Worm (Caenorhabditis elegans) whole organism, L2 larva: ENCODE data around the gene H14A12.3.

Source experiments
- C34F6.9 ChIP-seq: fragments of 150-350 bp; optimal IDR thresholded peaks from 2 replicates; lab custom pipeline; 2014; ENCODE audit warnings: missing biosample characterization, missing genetic modification characterization
- F13H6.1 ChIP-seq: sonication (generic microtip); optimal IDR thresholded peaks from 2 replicates; lab custom pipeline; 2016; ENCODE audit warnings: missing genetic modification characterization, missing compliant biosample characterization
- R02D3.7 ChIP-seq: fragments of 150-350 bp; optimal IDR thresholded peaks from 2 replicates; lab custom pipeline; 2014; ENCODE audit warnings: missing biosample characterization, missing genetic modification characterization
- Y55F3AM.14 ChIP-seq: fragments of 200-800 bp; sonication (Bioruptor generic); optimal IDR thresholded peaks from 2 replicates; lab custom pipeline; 2018; ENCODE audit warnings: mild to moderate bottlenecking, missing genetic modification characterization, missing compliant biosample characterization
- ZK546.5 ChIP-seq: sonication (generic microtip); optimal IDR thresholded peaks from 2 replicates; lab custom pipeline; 2017; ENCODE audit warnings: missing biosample characterization, missing genetic modification characterization
- alr-1 ChIP-seq: fragments of 150-350 bp; optimal IDR thresholded peaks from 2 replicates; lab custom pipeline; 2014; ENCODE audit warnings: missing biosample characterization, missing genetic modification characterization
- aly-2 ChIP-seq: fragments of 150-350 bp; optimal IDR thresholded peaks from 2 replicates; lab custom pipeline; 2014; ENCODE audit warnings: missing biosample characterization, missing genetic modification characterization
- ama-1 ChIP-seq: fragments of 150-350 bp; optimal IDR thresholded peaks from 2 replicates; lab custom pipeline; 2018; ENCODE audit warnings: inconsistent platforms
- blmp-1 ChIP-seq: sonication (generic microtip); optimal IDR thresholded peaks from 2 replicates; lab custom pipeline; 2017; ENCODE audit warnings: missing genetic modification characterization, mild to moderate bottlenecking, missing compliant biosample characterization, antibody characterized with exemption, moderate library complexity; ENCODE audit not compliant: insufficient read depth
- ceh-16 ChIP-seq: fragments of 150-350 bp; optimal IDR thresholded peaks from 2 replicates; lab custom pipeline; 2014; ENCODE audit warnings: missing biosample characterization, missing genetic modification characterization
- ceh-82 ChIP-seq: fragments of 150-350 bp; optimal IDR thresholded peaks from 2 replicates; lab custom pipeline; 2014; ENCODE audit warnings: missing biosample characterization, missing genetic modification characterization
- crh-2 ChIP-seq: sonication (generic microtip); optimal IDR thresholded peaks from 2 replicates; lab custom pipeline; 2017; ENCODE audit warnings: missing biosample characterization, missing genetic modification characterization
- dmd-4 ChIP-seq: sonication (generic microtip); optimal IDR thresholded peaks from 2 replicates; lab custom pipeline; 2017; ENCODE audit warnings: missing biosample characterization, missing genetic modification characterization
- egl-27 ChIP-seq: sonication (generic microtip); optimal IDR thresholded peaks from 3 replicates; lab custom pipeline; 2017; ENCODE audit warnings: missing biosample characterization, missing genetic modification reagents, missing genetic modification characterization
- elt-1 ChIP-seq: fragments of 150-350 bp; optimal IDR thresholded peaks from 2 replicates; lab custom pipeline; 2014; ENCODE audit warnings: missing biosample characterization, missing genetic modification characterization
- elt-3 ChIP-seq: sonication (generic microtip); optimal IDR thresholded peaks from 2 replicates; lab custom pipeline; 2017; ENCODE audit warnings: missing biosample characterization, missing genetic modification characterization
- fos-1 ChIP-seq: fragments of 150-350 bp; optimal IDR thresholded peaks from 2 replicates; lab custom pipeline; 2014; ENCODE audit warnings: missing biosample characterization, missing genetic modification characterization
- gmeb-1 ChIP-seq: fragments of 150-350 bp; optimal IDR thresholded peaks from 2 replicates; lab custom pipeline; 2014; ENCODE audit warnings: missing biosample characterization, missing genetic modification characterization
- lin-11 ChIP-seq: fragments of 150-350 bp; sonication (generic microtip); optimal IDR thresholded peaks from 2 replicates; lab custom pipeline; 2014; ENCODE audit warnings: missing biosample characterization, missing genetic modification characterization, inconsistent platforms, mixed read lengths
- lin-13 ChIP-seq: fragments of 150-350 bp; optimal IDR thresholded peaks from 2 replicates; lab custom pipeline; 2014; ENCODE audit warnings: missing biosample characterization, missing genetic modification reagents, missing genetic modification characterization
- lin-39 ChIP-seq: fragments of 150-350 bp; optimal IDR thresholded peaks from 2 replicates; lab custom pipeline; 2014; ENCODE audit warnings: missing biosample characterization, missing genetic modification reagents, missing genetic modification characterization
- lsy-2 ChIP-seq, 2 experiments: fragments of 150-350 bp in 1 of 2; sonication (generic microtip) in 1 of 2; optimal IDR thresholded peaks; 2 replicates each; lab custom pipeline; 2014 to 2017; ENCODE audit warnings: missing biosample characterization in 2 of 2, missing genetic modification characterization in 2 of 2
- mab-5 ChIP-seq: fragments of 150-350 bp; optimal IDR thresholded peaks from 2 replicates; lab custom pipeline; 2014; ENCODE audit warnings: missing biosample characterization, missing genetic modification characterization
- mbf-1 ChIP-seq: sonication (generic microtip); optimal IDR thresholded peaks from 2 replicates; lab custom pipeline; 2017; ENCODE audit warnings: missing biosample characterization, missing genetic modification characterization
- mdl-1 ChIP-seq, 2 experiments: fragments of 150-350 bp in 1 of 2; sonication (generic microtip) in 1 of 2; optimal IDR thresholded peaks; 2 replicates each; lab custom pipeline; 2017; ENCODE audit warnings: missing biosample characterization in 2 of 2, missing genetic modification characterization in 2 of 2
- nhr-10 ChIP-seq: sonication (generic microtip); optimal IDR thresholded peaks from 2 replicates; lab custom pipeline; 2017; ENCODE audit warnings: missing biosample characterization, missing genetic modification characterization
- nhr-11 ChIP-seq: fragments of 150-350 bp; optimal IDR thresholded peaks from 2 replicates; lab custom pipeline; 2014; ENCODE audit warnings: missing biosample characterization, missing genetic modification characterization
- nhr-12 ChIP-seq: fragments of 150-350 bp; optimal IDR thresholded peaks from 2 replicates; lab custom pipeline; 2014; ENCODE audit warnings: missing biosample characterization, missing genetic modification characterization
- nhr-129 ChIP-seq: fragments of 150-350 bp; optimal IDR thresholded peaks from 2 replicates; lab custom pipeline; 2014; ENCODE audit warnings: missing biosample characterization, missing genetic modification characterization
- nhr-21 ChIP-seq: fragments of 150-350 bp; optimal IDR thresholded peaks from 2 replicates; lab custom pipeline; 2014; ENCODE audit warnings: missing biosample characterization, missing genetic modification characterization
- nhr-23 ChIP-seq: fragments of 150-350 bp; optimal IDR thresholded peaks from 2 replicates; lab custom pipeline; 2014; ENCODE audit warnings: missing biosample characterization, missing genetic modification reagents, missing genetic modification characterization
- nhr-237 ChIP-seq: fragments of 150-350 bp; optimal IDR thresholded peaks from 2 replicates; lab custom pipeline; 2014; ENCODE audit warnings: missing biosample characterization, missing genetic modification characterization
- nhr-25 ChIP-seq: fragments of 150-350 bp; sonication (generic microtip); optimal IDR thresholded peaks from 3 replicates; lab custom pipeline; 2014; ENCODE audit warnings: missing biosample characterization, missing genetic modification characterization
- nhr-6 ChIP-seq: fragments of 150-350 bp; optimal IDR thresholded peaks from 2 replicates; lab custom pipeline; 2014; ENCODE audit warnings: missing biosample characterization, missing genetic modification characterization
- nhr-77 ChIP-seq: fragments of 150-350 bp; optimal IDR thresholded peaks from 2 replicates; lab custom pipeline; 2014; ENCODE audit warnings: missing biosample characterization, missing genetic modification characterization
- peb-1 ChIP-seq: fragments of 150-350 bp; optimal IDR thresholded peaks from 2 replicates; lab custom pipeline; 2014; ENCODE audit warnings: missing biosample characterization, missing genetic modification characterization
- sem-4 ChIP-seq: fragments of 150-350 bp; optimal IDR thresholded peaks from 2 replicates; lab custom pipeline; 2014; ENCODE audit warnings: missing biosample characterization, missing genetic modification reagents, missing genetic modification characterization
- skn-1 ChIP-seq: sonication (generic microtip); optimal IDR thresholded peaks from 2 replicates; lab custom pipeline; 2017; ENCODE audit warnings: missing biosample characterization, missing genetic modification characterization
- sma-3 ChIP-seq: sonication (generic microtip); optimal IDR thresholded peaks from 2 replicates; lab custom pipeline; 2016; ENCODE audit warnings: missing genetic modification reagents, missing genetic modification characterization, missing compliant biosample characterization
- sma-9 ChIP-seq, 2 experiments: fragments of 150-350 bp in 1 of 2; sonication (generic microtip) in 1 of 2; optimal IDR thresholded peaks; 2 replicates each; lab custom pipeline; 2014 to 2016; ENCODE audit warnings: missing genetic modification characterization in 2 of 2, mild to moderate bottlenecking in 1 of 2, missing biosample characterization in 1 of 2, missing compliant biosample characterization in 1 of 2, missing genetic modification reagents in 1 of 2, moderate library complexity in 1 of 2
- snpc-4 ChIP-seq: fragments of 150-350 bp; optimal IDR thresholded peaks from 2 replicates; lab custom pipeline; 2014; ENCODE audit warnings: missing biosample characterization, missing genetic modification characterization
- unc-39 ChIP-seq: fragments of 150-350 bp; optimal IDR thresholded peaks from 2 replicates; lab custom pipeline; 2014; ENCODE audit warnings: missing biosample characterization, missing genetic modification characterization
- unc-55 ChIP-seq: fragments of 150-350 bp; sonication (generic microtip); optimal IDR thresholded peaks from 3 replicates; lab custom pipeline; 2014; ENCODE audit warnings: missing biosample characterization, missing genetic modification reagents, missing genetic modification characterization
- unc-62 ChIP-seq: fragments of 150-350 bp; optimal IDR thresholded peaks from 2 replicates; lab custom pipeline; 2014; ENCODE audit warnings: missing biosample characterization, missing genetic modification reagents, missing genetic modification characterization
- zag-1 ChIP-seq: fragments of 150-350 bp; optimal IDR thresholded peaks from 2 replicates; lab custom pipeline; 2014; ENCODE audit warnings: missing biosample characterization, missing genetic modification characterization
- ztf-1 ChIP-seq: fragments of 200-800 bp; sonication (Bioruptor generic); conservative IDR thresholded peaks from 2 replicates; pipeline ENCODE4 v1.3.6; 2022; ENCODE audit warnings: missing genetic modification characterization, missing compliant biosample characterization
- ztf-11 ChIP-seq: sonication (generic microtip); optimal IDR thresholded peaks from 2 replicates; lab custom pipeline; 2017; ENCODE audit warnings: missing biosample characterization, missing genetic modification characterization
- ztf-4 ChIP-seq: fragments of 150-350 bp; optimal IDR thresholded peaks from 2 replicates; lab custom pipeline; 2014; ENCODE audit warnings: missing biosample characterization, missing genetic modification characterization

The H14A12.3 gene

DNA sequence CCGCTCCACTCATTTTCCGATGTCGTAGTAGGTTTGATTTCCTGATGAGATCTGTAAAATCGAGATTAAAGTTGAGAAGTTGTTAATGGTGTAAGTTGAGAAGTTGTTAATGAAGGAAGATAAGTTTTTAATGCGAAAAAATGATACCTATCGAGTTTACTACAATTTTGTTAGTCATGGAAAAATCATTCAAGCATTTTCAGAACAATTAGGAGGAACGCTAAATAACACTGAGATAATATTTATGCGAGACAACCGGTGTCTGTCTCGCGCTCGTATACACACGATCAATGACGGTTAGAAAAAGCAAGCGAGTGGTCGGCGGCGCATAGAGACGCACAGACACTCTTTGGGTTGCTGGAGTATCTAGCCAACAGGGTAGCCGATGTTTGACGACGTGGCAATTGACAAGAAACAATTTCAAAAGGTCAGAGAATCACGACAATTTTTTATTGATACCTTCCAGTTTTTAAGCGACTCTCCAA lies 34.2 kb downstream of the H14A12.3 start, which contains the start of gene cgh-1:
Gene cgh-1 (minus strand): TSS at position 51 of the 485 bp plus-strand sequence.
- TF ChIP-seq mbf-1 (tag; lab: Kevin White, UChicago) (no peak), nhr-25 (tag; lab: Kevin White, UChicago) (no peak), lin-11 (tag; lab: Kevin White, UChicago) (no peak), gmeb-1 (tag; lab: Kevin White, UChicago) (no peak), nhr-6 (tag; lab: Kevin White, UChicago) (no peak), nhr-77 (no peak), elt-1 (tag; lab: Kevin White, UChicago) (no peak), fos-1 (tag; lab: Kevin White, UChicago) (no peak), crh-2 (no peak), unc-62 (GFP tag; lab: Kevin White, UChicago) (no peak), skn-1 (no peak), dmd-4 (tag; lab: Kevin White, UChicago) (no peak)

DNA sequence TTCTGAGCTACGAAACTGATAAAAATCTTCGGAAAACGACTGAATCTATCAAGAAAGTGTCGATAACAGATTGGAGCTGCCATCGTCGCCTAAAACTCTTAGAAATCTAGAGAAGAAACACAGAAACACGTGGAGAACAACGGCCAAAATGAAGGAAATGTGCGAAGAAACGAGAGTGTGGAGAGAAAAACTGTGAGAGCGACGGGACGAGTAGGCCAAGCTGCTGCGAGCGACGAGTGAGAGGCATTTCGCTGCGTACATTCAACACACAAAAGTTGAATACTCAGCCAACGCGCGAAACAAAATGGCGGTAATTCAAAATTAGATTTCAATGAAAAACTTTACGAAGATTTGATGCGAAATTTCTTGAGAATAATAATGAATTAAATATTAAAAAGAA lies 34.7 kb downstream of the H14A12.3 start:
- TF ChIP-seq ceh-16 (no peak), Y55F3AM.14 (no peak), sem-4 (tag; lab: Kevin White, UChicago) (peak; percentile 61), ztf-11 (tag; lab: Kevin White, UChicago) (no peak), sma-9 (GFP tag; optimal IDR thresholded peaks at IDR 0.05; lab: Kevin White, UChicago) (peak; percentile 77), sma-9 (tag; optimal IDR thresholded peaks at IDR 0.05; lab: Kevin White, UChicago) (no peak), nhr-25 (tag; lab: Kevin White, UChicago) (peak; percentile 78), ceh-82 (no peak), unc-39 (tag; lab: Kevin White, UChicago) (no peak), F13H6.1 (tag; lab: Kevin White, UChicago) (peak; percentile 84), sma-3 (GFP tag; lab: Kevin White, UChicago) (peak; percentile 80), nhr-12 (tag; lab: Kevin White, UChicago) (no peak), nhr-237 (tag; lab: Kevin White, UChicago) (no peak), nhr-11 (tag; lab: Kevin White, UChicago) (no peak), lin-11 (tag; lab: Kevin White, UChicago) (peak; percentile 79), ztf-1 (GFP tag; lab: Robert Waterston, UW) (no peak), gmeb-1 (tag; lab: Kevin White, UChicago) (peak; percentile 96), nhr-129 (tag; lab: Kevin White, UChicago) (peak; percentile 94), nhr-21 (tag; lab: Kevin White, UChicago) (peak; percentile 82), mdl-1 (tag; optimal IDR thresholded peaks at IDR 0.05; lab: Kevin White, UChicago) (peak; percentile 54 to 87), ztf-4 (tag; lab: Kevin White, UChicago) (peak; percentile 70), ZK546.5 (peak; percentile 14), lsy-2 (tag; optimal IDR thresholded peaks at IDR 0.05; lab: Kevin White, UChicago) (peak; percentile 76 to 90), blmp-1 (tag; lab: Kevin White, UChicago) (peak; percentile 54), lin-39 (tag; lab: Kevin White, UChicago) (no peak), ama-1 (lab: Kevin White, UChicago) (peak; percentile 30), egl-27 (tag; lab: Kevin White, UChicago) (peak; percentile 64), nhr-6 (tag; lab: Kevin White, UChicago) (peak; percentile 34), peb-1 (no peak), mbf-1 (tag; lab: Kevin White, UChicago) (no peak), mab-5 (tag; lab: Kevin White, UChicago) (peak; percentile 35), C34F6.9 (tag; lab: Kevin White, UChicago) (peak; percentile 95), unc-55 (GFP tag; lab: Kevin White, UChicago) (peak; percentile 94), nhr-10 (tag; lab: Kevin White, UChicago) (no peak), crh-2 (peak; percentile 89), fos-1 (tag; lab: Kevin White, UChicago) (peak; percentile 88), snpc-4 (tag; lab: Kevin White, UChicago) (peak; percentile 85), skn-1 (no peak), elt-3 (no peak), nhr-77 (peak; percentile 11), alr-1 (tag; lab: Kevin White, UChicago) (no peak), nhr-23 (tag; lab: Kevin White, UChicago) (no peak), aly-2 (tag; lab: Kevin White, UChicago) (no peak), dmd-4 (tag; lab: Kevin White, UChicago) (no peak), unc-62 (GFP tag; lab: Kevin White, UChicago) (no peak), elt-1 (tag; lab: Kevin White, UChicago) (no peak), lin-13 (peak; percentile 98), R02D3.7 (tag; lab: Kevin White, UChicago) (no peak), zag-1 (tag; lab: Kevin White, UChicago) (peak; percentile 65)
- TF ChIP-seq, all 48 proteins: peak for 26
